Fruit fly (Drosophila melanogaster) Kc167 (cell line): ENCODE data around the gene BNIP3.

Experiments
- h ChIP-seq: fragments of >200 bp; optimal IDR thresholded peaks from 3 replicates; lab custom pipeline; 2018; ENCODE audit warnings: missing external identifiers
- psq ChIP-seq: fragments of >200 bp; optimal IDR thresholded peaks from 2 replicates; lab custom pipeline; 2017; ENCODE audit warnings: missing external identifiers

DNA sequence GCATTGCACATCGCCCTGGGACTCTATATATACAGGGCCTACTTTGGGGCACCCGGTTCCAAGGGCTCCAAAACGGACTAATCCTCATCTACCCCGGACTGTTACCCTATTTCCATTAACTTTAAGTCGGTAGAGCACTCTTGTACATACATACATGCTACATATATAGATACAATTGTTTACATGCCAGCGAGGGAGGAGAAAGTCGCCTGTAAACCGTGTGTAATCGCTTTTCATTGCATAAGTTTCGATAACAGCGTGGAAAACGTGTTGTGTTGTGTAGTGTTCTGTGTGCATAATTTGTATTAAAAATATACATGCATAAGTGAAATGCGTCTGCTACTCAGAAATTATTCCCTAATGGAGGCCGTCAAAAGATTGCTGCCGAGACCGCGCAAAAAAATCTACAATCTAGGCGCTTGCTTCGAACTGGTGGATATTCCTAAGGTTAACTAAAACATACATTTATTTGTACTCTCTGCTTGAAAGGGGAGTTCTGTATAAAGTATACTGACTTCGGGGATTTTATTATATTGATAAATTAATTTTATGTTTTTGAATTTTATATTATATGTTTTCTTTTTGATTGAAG lies 44.9 kb downstream of the BNIP3 start, which contains the start of gene isoQC:
- TF ChIP-seq psq (lab: Kevin White, UChicago) = no peak
- TF ChIP-seq h (lab: Kevin White, UChicago) = no peak
